Worm (Caenorhabditis elegans) whole organism, early embryonic: ENCODE data around the gene Y46E12A.5.

ENCODE experiments used
- B0310.2 ChIP-seq: sonication (generic microtip); optimal IDR thresholded peaks from 2 replicates; lab custom pipeline; 2016; ENCODE audit warnings: mild to moderate bottlenecking, missing genetic modification characterization, missing compliant biosample characterization
- F13C5.2 ChIP-seq: sonication (generic microtip); optimal IDR thresholded peaks from 2 replicates; lab custom pipeline; 2017; ENCODE audit warnings: mild to moderate bottlenecking, missing genetic modification characterization, inconsistent platforms, missing compliant biosample characterization
- aly-1 ChIP-seq: sonication (generic microtip); optimal IDR thresholded peaks from 2 replicates; lab custom pipeline; 2016; ENCODE audit warnings: missing genetic modification characterization, missing compliant biosample characterization
- ama-1 ChIP-seq: fragments of 150-350 bp; optimal IDR thresholded peaks from 2 replicates; lab custom pipeline; 2014
- ceh-13 ChIP-seq: fragments of 200-800 bp; sonication (Bioruptor generic); optimal IDR thresholded peaks from 2 replicates; lab custom pipeline; 2018; ENCODE audit warnings: mild to moderate bottlenecking, missing genetic modification characterization, missing compliant biosample characterization
- ceh-36 ChIP-seq: sonication (generic microtip); optimal IDR thresholded peaks from 2 replicates; lab custom pipeline; 2016; ENCODE audit warnings: missing genetic modification characterization, inconsistent platforms, missing compliant biosample characterization
- ets-7 ChIP-seq: sonication (generic microtip); optimal IDR thresholded peaks from 2 replicates; lab custom pipeline; 2016; ENCODE audit warnings: missing genotype, missing genetic modification characterization, missing compliant biosample characterization
- flt-1 ChIP-seq: fragments of 200-800 bp; sonication (Bioruptor generic); IDR thresholded peaks from 2 replicates; pipeline ENCODE4 v1.3.6; 2022; ENCODE audit warnings: missing genetic modification characterization, missing compliant biosample characterization
- hmbx-1 ChIP-seq: sonication (generic microtip); optimal IDR thresholded peaks from 2 replicates; lab custom pipeline; 2016; ENCODE audit warnings: mild to moderate bottlenecking, missing genetic modification characterization, missing compliant biosample characterization
- hmg-4 ChIP-seq: fragments of 200-800 bp; sonication (Bioruptor generic); optimal IDR thresholded peaks from 2 replicates; lab custom pipeline; 2018; ENCODE audit warnings: mild to moderate bottlenecking, missing genetic modification characterization, missing compliant biosample characterization
- hnd-1 ChIP-seq: sonication (generic microtip); optimal IDR thresholded peaks from 2 replicates; lab custom pipeline; 2016; ENCODE audit warnings: missing genetic modification characterization, missing compliant biosample characterization
- pes-1 ChIP-seq: fragments of 200-800 bp; sonication (Bioruptor generic); IDR thresholded peaks from 2 replicates; pipeline ENCODE4 v1.3.6; 2022; ENCODE audit warnings: missing genetic modification reagents, missing genetic modification characterization, missing compliant biosample characterization
- scrt-1 ChIP-seq: fragments of 200-800 bp; sonication (Bioruptor generic); IDR thresholded peaks from 2 replicates; pipeline ENCODE4 v1.3.6; 2022; ENCODE audit warnings: missing genetic modification characterization, missing compliant biosample characterization
- sea-1 ChIP-seq: fragments of 200-800 bp; sonication (Bioruptor generic); conservative IDR thresholded peaks from 2 replicates; pipeline ENCODE4 v1.3.6; 2022; ENCODE audit warnings: missing genetic modification characterization, missing compliant biosample characterization
- tbx-11 ChIP-seq: fragments of 200-800 bp; sonication (Bioruptor generic); IDR thresholded peaks from 2 replicates; pipeline ENCODE4 v1.3.6; 2022; ENCODE audit warnings: missing genetic modification characterization, missing compliant biosample characterization
- tbx-37 ChIP-seq: fragments of 200-800 bp; sonication (Bioruptor generic); conservative IDR thresholded peaks from 2 replicates; pipeline ENCODE4 v1.3.6; 2022; ENCODE audit warnings: missing genetic modification reagents, missing genetic modification characterization, missing compliant biosample characterization
- tra-4 ChIP-seq: sonication (generic microtip); optimal IDR thresholded peaks from 2 replicates; lab custom pipeline; 2017; ENCODE audit warnings: missing genetic modification characterization, missing compliant biosample characterization

Gene Y46E12A.5

DNA sequence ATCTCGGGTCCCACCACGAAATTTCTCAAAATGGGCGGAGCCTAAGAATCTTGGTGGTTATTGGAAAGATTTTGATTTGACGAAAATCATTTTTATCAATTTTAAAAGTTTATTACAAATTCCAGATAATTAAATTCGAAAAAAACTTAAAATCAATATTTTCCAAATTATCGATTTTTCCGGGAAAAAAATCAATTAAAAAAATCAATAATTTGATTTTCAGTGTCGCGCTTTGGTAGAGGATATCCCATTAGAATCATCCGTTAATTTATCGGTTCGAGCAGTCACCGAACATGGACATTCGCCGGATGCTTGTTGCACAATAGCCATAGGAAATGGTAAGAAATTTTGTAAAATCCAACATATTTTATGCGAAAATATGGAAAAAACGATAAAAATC, 35.4 kb upstream of the Y46E12A.5 start:
- no peak for TF ChIP-seq B0310.2 (tag; lab: Kevin White, UChicago)
- TF ChIP-seq hnd-1 (tag; lab: Kevin White, UChicago): no peak
- no peak for TF ChIP-seq hmg-4
- no peak for TF ChIP-seq ceh-36 (tag; lab: Kevin White, UChicago)
- TF ChIP-seq tbx-11 (GFP tag; lab: Robert Waterston, UW): no peak
- no peak for TF ChIP-seq ama-1
- no peak for TF ChIP-seq flt-1 (GFP tag; lab: Robert Waterston, UW)
- TF ChIP-seq hmbx-1 (tag; lab: Kevin White, UChicago): no peak
- TF ChIP-seq ceh-13 (GFP tag; lab: Kevin White, UChicago): no peak
- TF ChIP-seq F13C5.2 (tag; lab: Kevin White, UChicago): no peak
- no peak for TF ChIP-seq aly-1
- no peak for TF ChIP-seq ets-7 (tag; lab: Kevin White, UChicago)
- TF ChIP-seq tra-4: no peak
- no peak for TF ChIP-seq pes-1 (GFP tag; lab: Robert Waterston, UW)

DNA sequence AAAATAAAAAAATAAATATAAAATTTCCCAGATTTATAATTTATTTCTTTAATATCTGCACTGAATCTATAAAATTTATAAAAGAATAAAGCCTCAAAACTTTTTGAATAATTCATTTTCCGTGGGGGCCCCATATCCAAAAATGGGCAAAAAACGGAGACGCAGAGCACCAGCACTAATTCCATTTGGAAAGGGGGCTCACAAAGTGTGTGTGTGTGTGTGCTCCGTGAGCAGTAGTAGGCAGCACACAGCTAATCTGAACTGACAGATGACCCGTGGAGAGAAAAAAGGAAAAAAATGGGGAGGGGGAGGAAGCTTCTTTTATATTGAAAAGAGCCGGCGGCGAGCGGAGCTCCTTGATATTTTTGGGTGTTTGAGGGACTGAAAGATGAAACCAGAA, 33.9 kb upstream of the Y46E12A.5 start:
- no peak for TF ChIP-seq sea-1 (GFP tag; lab: Robert Waterston, UW)
- TF ChIP-seq hmg-4: no peak
- no peak for TF ChIP-seq ceh-13 (GFP tag; lab: Kevin White, UChicago)
- TF ChIP-seq F13C5.2 (tag; lab: Kevin White, UChicago): no peak
- no peak for TF ChIP-seq ceh-36 (tag; lab: Kevin White, UChicago)
- no peak for TF ChIP-seq aly-1
- TF ChIP-seq tbx-37 (GFP tag; lab: Robert Waterston, UW): no peak
- TF ChIP-seq scrt-1 (GFP tag; lab: Robert Waterston, UW): no peak
- no peak for TF ChIP-seq ets-7 (tag; lab: Kevin White, UChicago)
- TF ChIP-seq B0310.2 (tag; lab: Kevin White, UChicago): no peak

DNA sequence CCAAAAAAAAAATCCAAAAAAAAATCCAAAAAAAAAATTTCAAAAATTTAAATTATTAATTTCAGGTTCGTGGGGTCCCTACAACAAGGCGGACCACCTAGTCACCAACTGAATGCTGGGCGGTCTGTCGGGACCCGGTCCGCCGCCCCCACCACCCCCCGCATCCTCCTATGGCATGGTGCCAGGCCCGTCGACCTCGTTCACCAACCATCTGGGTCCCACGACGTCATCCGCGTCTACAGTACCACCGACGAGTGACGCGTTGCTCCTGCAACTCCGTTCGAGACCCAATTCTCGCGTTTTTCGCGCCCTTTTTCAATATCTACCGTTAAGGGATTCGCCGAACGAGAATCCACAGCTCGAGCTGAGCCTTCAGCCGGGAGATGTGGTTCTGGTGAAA, 30.9 kb upstream of the Y46E12A.5 start:
- TF ChIP-seq tbx-37 (GFP tag; lab: Robert Waterston, UW): no peak
- TF ChIP-seq hmg-4: no peak
- TF ChIP-seq ets-7 (tag; lab: Kevin White, UChicago): no peak
- TF ChIP-seq tra-4: no peak
- no peak for TF ChIP-seq hmbx-1 (tag; lab: Kevin White, UChicago)
- no peak for TF ChIP-seq scrt-1 (GFP tag; lab: Robert Waterston, UW)
- TF ChIP-seq ceh-13 (GFP tag; lab: Kevin White, UChicago): no peak
- TF ChIP-seq ceh-36 (tag; lab: Kevin White, UChicago): no peak
- TF ChIP-seq pes-1 (GFP tag; lab: Robert Waterston, UW): no peak
- TF ChIP-seq F13C5.2 (tag; lab: Kevin White, UChicago): no peak
- no peak for TF ChIP-seq B0310.2 (tag; lab: Kevin White, UChicago)
- no peak for TF ChIP-seq flt-1 (GFP tag; lab: Robert Waterston, UW)
- no peak for TF ChIP-seq aly-1
- no peak for TF ChIP-seq ama-1
- no peak for TF ChIP-seq hnd-1 (tag; lab: Kevin White, UChicago)

DNA sequence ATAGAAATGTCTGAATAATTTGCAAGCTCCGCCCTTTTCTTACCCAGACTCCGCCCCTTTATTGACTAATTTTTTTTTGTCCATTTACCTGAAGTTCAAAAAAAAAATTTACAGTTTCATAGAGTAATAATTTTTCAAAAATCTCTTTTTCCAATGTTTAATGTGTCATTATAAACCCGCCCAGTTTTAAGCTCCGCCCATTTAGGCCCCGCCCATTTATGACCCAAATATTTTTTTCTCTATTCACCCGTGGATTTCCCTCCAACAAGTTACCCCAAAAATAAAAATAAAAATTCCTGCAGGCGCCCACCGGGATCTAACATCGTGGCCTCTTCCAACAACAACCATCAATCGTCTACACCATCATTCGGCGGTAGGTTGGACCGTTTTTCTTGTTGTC, 30.0 kb upstream of the Y46E12A.5 start, which contains the start of gene rimb-1:
Gene rimb-1 (plus strand): TSS at position 301 of the 400 bp plus-strand sequence.
- no peak for TF ChIP-seq hmbx-1 (tag; lab: Kevin White, UChicago)
- TF ChIP-seq scrt-1 (GFP tag; lab: Robert Waterston, UW): no peak
- TF ChIP-seq ama-1: no peak
- no peak for TF ChIP-seq flt-1 (GFP tag; lab: Robert Waterston, UW)
- no peak for TF ChIP-seq hnd-1 (tag; lab: Kevin White, UChicago)
- TF ChIP-seq pes-1 (GFP tag; lab: Robert Waterston, UW): no peak
- TF ChIP-seq ceh-13 (GFP tag; lab: Kevin White, UChicago): no peak
- no peak for TF ChIP-seq ceh-36 (tag; lab: Kevin White, UChicago)
- no peak for TF ChIP-seq tbx-37 (GFP tag; lab: Robert Waterston, UW)
- no peak for TF ChIP-seq F13C5.2 (tag; lab: Kevin White, UChicago)
- TF ChIP-seq sea-1 (GFP tag; lab: Robert Waterston, UW): no peak
- TF ChIP-seq tra-4: no peak
- no peak for TF ChIP-seq ets-7 (tag; lab: Kevin White, UChicago)

DNA sequence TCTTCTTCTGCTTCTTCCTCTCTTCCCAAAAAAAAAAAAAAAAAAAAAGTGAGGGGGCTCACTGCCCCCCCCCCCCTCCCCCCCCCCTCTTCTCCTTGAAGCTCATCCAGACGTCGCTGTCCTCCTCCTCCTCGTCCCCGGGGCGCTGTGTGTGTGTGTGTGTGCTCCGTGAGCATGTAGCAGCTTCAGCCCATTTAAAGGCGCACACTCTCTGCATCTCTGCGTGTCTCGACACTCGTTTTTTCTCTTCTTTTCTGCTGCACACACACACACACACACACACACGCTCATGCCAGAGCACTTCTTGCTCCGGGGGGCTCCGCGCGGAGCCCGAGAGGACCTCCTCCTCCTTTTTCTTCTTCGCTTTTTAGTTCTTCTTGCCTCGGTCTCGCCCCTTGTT, 27.7 kb upstream of the Y46E12A.5 start:
- TF ChIP-seq hmg-4 (no peak), ceh-13 (GFP tag; lab: Kevin White, UChicago) (no peak), tbx-11 (GFP tag; lab: Robert Waterston, UW) (no peak), F13C5.2 (tag; lab: Kevin White, UChicago) (no peak), tra-4 (no peak), pes-1 (GFP tag; lab: Robert Waterston, UW) (no peak), sea-1 (GFP tag; lab: Robert Waterston, UW) (no peak), hmbx-1 (tag; lab: Kevin White, UChicago) (no peak), hnd-1 (tag; lab: Kevin White, UChicago) (no peak), tbx-37 (GFP tag; lab: Robert Waterston, UW) (no peak), B0310.2 (tag; lab: Kevin White, UChicago) (no peak)

DNA sequence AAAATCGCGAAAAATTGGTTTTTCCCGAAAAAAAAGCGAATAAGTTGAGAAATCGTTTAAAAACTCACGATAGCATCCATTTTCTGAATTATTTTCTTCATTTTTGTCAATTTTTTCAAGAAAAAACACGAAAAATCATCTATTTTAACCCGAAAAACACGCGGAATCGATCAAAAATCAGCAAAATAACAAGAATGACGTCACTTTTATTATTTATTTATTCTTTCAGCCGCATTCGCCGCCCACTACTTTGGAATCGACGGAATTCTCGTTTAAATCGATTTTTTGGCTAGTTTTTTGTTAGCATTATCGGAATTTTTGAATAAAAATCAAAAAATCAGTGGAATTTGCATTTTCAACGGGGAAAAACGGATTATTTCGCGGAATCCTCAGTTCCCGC, 19.9 kb upstream of the Y46E12A.5 start, which contains the start of gene Y39A3CL.4:
Gene Y39A3CL.4 (minus strand): TSS at position 101 of the 400 bp plus-strand sequence.
- TF ChIP-seq tbx-37 (GFP tag; lab: Robert Waterston, UW): no peak
- TF ChIP-seq F13C5.2 (tag; lab: Kevin White, UChicago): no peak
- no peak for TF ChIP-seq hmg-4
- TF ChIP-seq sea-1 (GFP tag; lab: Robert Waterston, UW): no peak
- no peak for TF ChIP-seq scrt-1 (GFP tag; lab: Robert Waterston, UW)
- no peak for TF ChIP-seq B0310.2 (tag; lab: Kevin White, UChicago)
- no peak for TF ChIP-seq tra-4
- TF ChIP-seq ama-1: no peak
- TF ChIP-seq hmbx-1 (tag; lab: Kevin White, UChicago): no peak
- no peak for TF ChIP-seq pes-1 (GFP tag; lab: Robert Waterston, UW)
- no peak for TF ChIP-seq ceh-13 (GFP tag; lab: Kevin White, UChicago)
- no peak for TF ChIP-seq aly-1
- TF ChIP-seq ets-7 (tag; lab: Kevin White, UChicago): no peak
- no peak for TF ChIP-seq ceh-36 (tag; lab: Kevin White, UChicago)
- no peak for TF ChIP-seq hnd-1 (tag; lab: Kevin White, UChicago)

DNA sequence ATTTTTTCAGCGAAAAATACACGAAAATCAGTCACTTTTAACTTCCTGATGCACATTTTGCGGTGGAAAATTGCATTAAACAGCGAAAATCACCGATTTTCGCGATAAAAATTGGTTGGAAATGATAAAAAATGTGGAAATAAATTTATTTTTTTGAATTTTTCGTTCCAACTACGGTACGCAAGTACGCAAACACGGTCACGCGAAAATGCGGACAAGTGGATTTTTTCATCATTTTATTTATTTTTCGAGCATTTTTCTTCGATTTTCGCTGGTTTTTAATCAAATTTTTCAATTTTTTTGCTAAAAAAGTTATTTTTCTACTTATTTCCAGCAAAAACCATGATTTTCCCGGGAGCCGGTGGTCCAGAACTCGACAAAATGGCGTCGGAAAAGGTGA, 19.4 kb upstream of the Y46E12A.5 start, which contains the start of gene Y39A3CL.3:
Gene Y39A3CL.3 (plus strand): TSS at position 335 of the 400 bp plus-strand sequence.
- peak; percentile 46 for TF ChIP-seq F13C5.2 (tag; lab: Kevin White, UChicago)
- no peak for TF ChIP-seq sea-1 (GFP tag; lab: Robert Waterston, UW)
